Worm (Caenorhabditis elegans) whole organism, L1 larva: ENCODE results near the gene F25D1.3.
A peak's percentile ranks its signal among the peaks of the same experiment; 100 is the strongest.

Experiments used
- C34B4.2 ChIP-seq: sonication (generic microtip); optimal IDR thresholded peaks from 2 replicates; lab custom pipeline; 2017; ENCODE audit warnings: mild to moderate bottlenecking, missing genetic modification characterization, missing compliant biosample characterization
- F16B12.6 ChIP-seq: fragments of 150-350 bp; optimal IDR thresholded peaks from 2 replicates; lab custom pipeline; 2014; ENCODE audit warnings: missing biosample characterization, missing genetic modification characterization
- Y116A8C.19 ChIP-seq: sonication (generic microtip); optimal IDR thresholded peaks from 2 replicates; lab custom pipeline; 2016; ENCODE audit warnings: missing compliant biosample characterization, missing genetic modification characterization, borderline replicate concordance
- aly-2 ChIP-seq: fragments of 150-350 bp; optimal IDR thresholded peaks from 2 replicates; lab custom pipeline; 2014; ENCODE audit warnings: missing biosample characterization, missing genetic modification characterization
- ama-1 ChIP-seq: fragments of 150-350 bp; optimal IDR thresholded peaks from 2 replicates; lab custom pipeline; 2014
- ceh-8 ChIP-seq: fragments of 200-800 bp; sonication (Bioruptor generic); optimal IDR thresholded peaks from 2 replicates; lab custom pipeline; 2018; ENCODE audit warnings: mild to moderate bottlenecking, missing genetic modification characterization, moderate library complexity, missing compliant biosample characterization
- ceh-88 ChIP-seq: fragments of 200-800 bp; sonication (Bioruptor generic); IDR thresholded peaks from 2 replicates; pipeline ENCODE4 v1.3.6; 2022; ENCODE audit warnings: missing genetic modification characterization, missing compliant biosample characterization
- ceh-90 ChIP-seq: sonication (generic microtip); optimal IDR thresholded peaks from 2 replicates; lab custom pipeline; 2016; ENCODE audit warnings: missing genetic modification characterization, missing compliant biosample characterization
- ces-1 ChIP-seq: fragments of 150-350 bp; optimal IDR thresholded peaks from 2 replicates; lab custom pipeline; 2014; ENCODE audit warnings: missing biosample characterization, missing genetic modification reagents, missing genetic modification characterization
- dpl-1 ChIP-seq, 3 experiments: fragments of 150-350 bp in 2 of 3; sonication (generic microtip) in 1 of 3; optimal IDR thresholded peaks; 2 replicates each; lab custom pipeline; 2014 to 2017; ENCODE audit warnings: missing biosample characterization in 3 of 3, missing genetic modification characterization in 3 of 3, missing genetic modification reagents in 3 of 3
- efl-3 ChIP-seq: fragments of 200-800 bp; sonication (Bioruptor generic); optimal IDR thresholded peaks from 2 replicates; lab custom pipeline; 2018; ENCODE audit warnings: mild to moderate bottlenecking, missing genetic modification characterization, missing compliant biosample characterization
- egl-13 ChIP-seq: sonication (generic microtip); optimal IDR thresholded peaks from 2 replicates; lab custom pipeline; 2016; ENCODE audit warnings: missing genotype, missing genetic modification reagents, missing genetic modification characterization, missing compliant biosample characterization
- elt-2 ChIP-seq: sonication (generic microtip); optimal IDR thresholded peaks from 2 replicates; lab custom pipeline; 2016; ENCODE audit warnings: missing genetic modification characterization, mild to moderate bottlenecking, inconsistent platforms, missing compliant biosample characterization, missing genetic modification reagents
- ets-5 ChIP-seq: fragments of 200-800 bp; sonication (Bioruptor generic); IDR thresholded peaks from 2 replicates; pipeline ENCODE4 v1.3.6; 2022; ENCODE audit warnings: missing genetic modification characterization, missing compliant biosample characterization
- fkh-4 ChIP-seq: sonication (generic microtip); optimal IDR thresholded peaks from 2 replicates; lab custom pipeline; 2016; ENCODE audit warnings: missing compliant biosample characterization, missing genetic modification characterization, borderline replicate concordance
- fkh-8 ChIP-seq: sonication (generic microtip); optimal IDR thresholded peaks from 2 replicates; lab custom pipeline; 2016; ENCODE audit warnings: mild to moderate bottlenecking, missing genetic modification characterization, missing compliant biosample characterization
- grh-1 ChIP-seq: fragments of 200-800 bp; sonication (Bioruptor generic); IDR thresholded peaks from 2 replicates; pipeline ENCODE4 v1.3.6; 2022; ENCODE audit warnings: missing genetic modification reagents, missing genetic modification characterization, missing compliant biosample characterization
- hlh-17 ChIP-seq: fragments of 200-800 bp; sonication (Bioruptor generic); optimal IDR thresholded peaks from 2 replicates; lab custom pipeline; 2018; ENCODE audit warnings: missing genetic modification characterization, mild to moderate bottlenecking, missing compliant biosample characterization, moderate library complexity, borderline replicate concordance
- hlh-4 ChIP-seq: sonication (generic microtip); optimal IDR thresholded peaks from 2 replicates; lab custom pipeline; 2016; ENCODE audit warnings: mild to moderate bottlenecking, missing genetic modification characterization, missing compliant biosample characterization
- hpl-2 ChIP-seq: fragments of 150-350 bp; optimal IDR thresholded peaks from 2 replicates; lab custom pipeline; 2014; ENCODE audit warnings: missing biosample characterization, missing genetic modification reagents, missing genetic modification characterization
- isw-1 ChIP-seq: fragments of 200-800 bp; sonication (Bioruptor generic); IDR thresholded peaks from 2 replicates; pipeline ENCODE4 v1.3.6; 2022; ENCODE audit warnings: missing genetic modification characterization, missing compliant biosample characterization
- jun-1 ChIP-seq: fragments of 150-350 bp; optimal IDR thresholded peaks from 2 replicates; lab custom pipeline; 2014; ENCODE audit warnings: missing biosample characterization, missing genetic modification reagents, missing genetic modification characterization
- lin-14 ChIP-seq: fragments of 200-800 bp; sonication (Bioruptor generic); optimal IDR thresholded peaks from 2 replicates; lab custom pipeline; 2018; ENCODE audit warnings: mild to moderate bottlenecking, missing genetic modification characterization, moderate library complexity, missing compliant biosample characterization
- lin-15B ChIP-seq: fragments of 150-350 bp; sonication (generic microtip); optimal IDR thresholded peaks from 3 replicates; lab custom pipeline; 2014; ENCODE audit warnings: missing biosample characterization, missing genetic modification characterization
- lin-35 ChIP-seq, 2 experiments: fragments of 150-350 bp; optimal IDR thresholded peaks; 2 replicates each; lab custom pipeline; 2014; ENCODE audit warnings: missing biosample characterization in 2 of 2, missing genetic modification characterization in 2 of 2, missing genetic modification reagents in 2 of 2
- lir-3 ChIP-seq: sonication (generic microtip); optimal IDR thresholded peaks from 2 replicates; lab custom pipeline; 2016; ENCODE audit warnings: mild to moderate bottlenecking, missing genetic modification characterization, moderate library complexity, missing compliant biosample characterization; ENCODE audit not compliant: poor library complexity
- lsy-2 ChIP-seq, 2 experiments: fragments of 150-350 bp; optimal IDR thresholded peaks; 2 replicates each; lab custom pipeline; 2014; ENCODE audit warnings: missing biosample characterization in 2 of 2, missing genetic modification characterization in 2 of 2
- mab-9 ChIP-seq: fragments of 200-800 bp; sonication (Bioruptor generic); IDR thresholded peaks from 2 replicates; pipeline ENCODE4 v1.3.6; 2022; ENCODE audit warnings: missing genetic modification reagents, missing genetic modification characterization, missing compliant biosample characterization
- mdl-1 ChIP-seq, 2 experiments: fragments of 150-350 bp; optimal IDR thresholded peaks; 2 replicates each; lab custom pipeline; 2014 to 2017; ENCODE audit warnings: missing biosample characterization in 2 of 2, missing genetic modification characterization in 2 of 2, inconsistent platforms in 1 of 2
- mef-2 ChIP-seq: fragments of 150-350 bp; optimal IDR thresholded peaks from 2 replicates; lab custom pipeline; 2014; ENCODE audit warnings: missing biosample characterization, missing genetic modification characterization
- mep-1 ChIP-seq: fragments of 150-350 bp; optimal IDR thresholded peaks from 2 replicates; lab custom pipeline; 2014; ENCODE audit warnings: missing biosample characterization, missing genetic modification characterization
- nhr-20 ChIP-seq: sonication (generic microtip); optimal IDR thresholded peaks from 2 replicates; lab custom pipeline; 2016; ENCODE audit warnings: mild to moderate bottlenecking, missing genetic modification characterization, missing compliant biosample characterization
- nhr-28 ChIP-seq: fragments of 150-350 bp; optimal IDR thresholded peaks from 2 replicates; lab custom pipeline; 2014; ENCODE audit warnings: missing biosample characterization, missing genetic modification characterization
- nhr-76 ChIP-seq: sonication (generic microtip); optimal IDR thresholded peaks from 2 replicates; lab custom pipeline; 2017; ENCODE audit warnings: missing biosample characterization, missing genetic modification characterization
- nhr-77 ChIP-seq: fragments of 150-350 bp; optimal IDR thresholded peaks from 2 replicates; lab custom pipeline; 2014; ENCODE audit warnings: missing biosample characterization, missing genetic modification characterization
- nhr-85 ChIP-seq: sonication (generic microtip); peaks from one replicate; lab custom pipeline; 2016; ENCODE audit warnings: missing genetic modification characterization, inconsistent platforms, missing compliant biosample characterization
- nhr-90 ChIP-seq: sonication (generic microtip); optimal IDR thresholded peaks from 2 replicates; lab custom pipeline; 2016; ENCODE audit warnings: mild to moderate bottlenecking, missing genetic modification characterization, missing compliant biosample characterization; ENCODE audit not compliant: poor library complexity
- skn-1 ChIP-seq: fragments of 150-350 bp; optimal IDR thresholded peaks from 2 replicates; lab custom pipeline; 2014; ENCODE audit warnings: missing biosample characterization, missing genetic modification characterization
- snpc-4 ChIP-seq: fragments of 150-350 bp; optimal IDR thresholded peaks from 2 replicates; lab custom pipeline; 2014; ENCODE audit warnings: missing biosample characterization, missing genetic modification characterization
- snu-23 ChIP-seq: sonication (generic microtip); optimal IDR thresholded peaks from 2 replicates; lab custom pipeline; 2016; ENCODE audit warnings: missing genetic modification characterization, missing compliant biosample characterization
- sptf-1 ChIP-seq: fragments of 150-350 bp; optimal IDR thresholded peaks from 2 replicates; lab custom pipeline; 2014; ENCODE audit warnings: missing biosample characterization, missing genetic modification characterization
- unc-130 ChIP-seq: fragments of 150-350 bp; optimal IDR thresholded peaks from 2 replicates; lab custom pipeline; 2017; ENCODE audit warnings: missing biosample characterization, missing genetic modification characterization, inconsistent platforms
- unc-30 ChIP-seq: sonication (generic microtip); optimal IDR thresholded peaks from 2 replicates; lab custom pipeline; 2017; ENCODE audit warnings: missing biosample characterization, missing genetic modification characterization
- unc-62 ChIP-seq: fragments of 150-350 bp; optimal IDR thresholded peaks from 2 replicates; lab custom pipeline; 2014; ENCODE audit warnings: missing biosample characterization, missing genetic modification reagents, missing genetic modification characterization
- unc-98 ChIP-seq: fragments of 200-800 bp; sonication (Bioruptor generic); IDR thresholded peaks from 2 replicates; pipeline ENCODE4 v1.3.6; 2022; ENCODE audit warnings: missing genetic modification characterization, missing compliant biosample characterization
- zip-4 ChIP-seq: fragments of 200-800 bp; sonication (Bioruptor generic); optimal IDR thresholded peaks from 2 replicates; lab custom pipeline; 2018; ENCODE audit warnings: mild to moderate bottlenecking, missing genetic modification characterization, moderate library complexity, missing compliant biosample characterization
- ztf-11 ChIP-seq, 2 experiments: sonication (generic microtip); optimal IDR thresholded peaks; 2 replicates each; lab custom pipeline; 2016 to 2017; ENCODE audit warnings: missing genetic modification characterization in 2 of 2, missing biosample characterization in 1 of 2, missing compliant biosample characterization in 1 of 2
- ztf-4 ChIP-seq: fragments of 150-350 bp; optimal IDR thresholded peaks from 2 replicates; lab custom pipeline; 2014; ENCODE audit warnings: missing biosample characterization, missing genetic modification characterization

Gene F25D1.3

ce11 chrV:10536095-10536691 is 7.7 kb downstream of the F25D1.3 start, which contains the start of gene ppm-1.A (continued):
- TF ChIP-seq lir-3 (tag; lab: Kevin White, UChicago): peak; percentile 10
- no peak for TF ChIP-seq ceh-88 (GFP tag; lab: Robert Waterston, UW)
- TF ChIP-seq mab-9 (GFP tag; lab: Robert Waterston, UW): no peak
- TF ChIP-seq nhr-28 (tag; lab: Kevin White, UChicago): no peak
- no peak for TF ChIP-seq hlh-4 (tag; lab: Kevin White, UChicago)
- TF ChIP-seq unc-98 (GFP tag; lab: Robert Waterston, UW): no peak
- no peak for TF ChIP-seq F16B12.6 (tag; lab: Kevin White, UChicago)
- peak in 1 of 2 experiments; percentile 22 for TF ChIP-seq mdl-1 (tag; optimal IDR thresholded peaks at IDR 0.05; lab: Kevin White, UChicago)
- TF ChIP-seq nhr-20 (tag; lab: Kevin White, UChicago): peak; percentile 70
- TF ChIP-seq elt-2 (tag; lab: Kevin White, UChicago): no peak
- TF ChIP-seq unc-62 (GFP tag; lab: Kevin White, UChicago): no peak

ce11 chrV:10536808-10537207 is 8.3 kb downstream of the F25D1.3 start:
- peak; percentile 97 for TF ChIP-seq nhr-85
- no peak for TF ChIP-seq nhr-76 (tag; lab: Kevin White, UChicago)
- TF ChIP-seq egl-13 (tag; lab: Kevin White, UChicago): peak; percentile 78
- peak; percentile 84 for TF ChIP-seq ama-1 (lab: Kevin White, UChicago)
- TF ChIP-seq jun-1 (tag; lab: Kevin White, UChicago): peak; percentile 83
- TF ChIP-seq sptf-1 (tag; lab: Kevin White, UChicago): no peak
- TF ChIP-seq aly-2 (tag; lab: Kevin White, UChicago): peak; percentile 89
- no peak for TF ChIP-seq hpl-2 (GFP tag; lab: Kevin White, UChicago)
- TF ChIP-seq dpl-1 (GFP tag; optimal IDR thresholded peaks at IDR 0.05; lab: Kevin White, UChicago): peak; percentile 96 to 97 (median 97)
- TF ChIP-seq unc-30: no peak
- TF ChIP-seq elt-2 (tag; lab: Kevin White, UChicago): peak; percentile 62
- peak; percentile 71 for TF ChIP-seq fkh-4
- peak; percentile 93 to 95 for TF ChIP-seq lsy-2 (tag; optimal IDR thresholded peaks at IDR 0.05; lab: Kevin White, UChicago)
- no peak for TF ChIP-seq nhr-28 (tag; lab: Kevin White, UChicago)
- peak; percentile 95 for TF ChIP-seq nhr-20 (tag; lab: Kevin White, UChicago)
- TF ChIP-seq mep-1 (tag; lab: Kevin White, UChicago): peak; percentile 99
- peak; percentile 97 to 98 for TF ChIP-seq lin-35 (GFP tag; optimal IDR thresholded peaks at IDR 0.05; lab: Kevin White, UChicago)
- TF ChIP-seq ces-1 (GFP tag; lab: Kevin White, UChicago): peak; percentile 43
- peak; percentile 83 for TF ChIP-seq mab-9 (GFP tag; lab: Robert Waterston, UW)
- no peak for TF ChIP-seq Y116A8C.19
- peak; percentile 88 for TF ChIP-seq snpc-4
- peak; percentile 88 for TF ChIP-seq isw-1 (GFP tag; lab: Robert Waterston, UW)
- peak in 1 of 2 experiments; percentile 80 for TF ChIP-seq ztf-11 (tag; optimal IDR thresholded peaks at IDR 0.05; lab: Kevin White, UChicago)
- no peak for TF ChIP-seq efl-3 (GFP tag; lab: Kevin White, UChicago)
- TF ChIP-seq ets-5 (GFP tag; lab: Robert Waterston, UW): no peak
- peak; percentile 91 for TF ChIP-seq fkh-8 (tag; lab: Kevin White, UChicago)
- no peak for TF ChIP-seq C34B4.2 (tag; lab: Kevin White, UChicago)
- TF ChIP-seq ceh-8 (GFP tag; lab: Kevin White, UChicago): peak; percentile 82
- peak; percentile 85 for TF ChIP-seq skn-1 (tag; lab: Kevin White, UChicago)
- TF ChIP-seq ceh-90 (tag; lab: Kevin White, UChicago): peak; percentile 47
- peak; percentile 84 for TF ChIP-seq ceh-88 (GFP tag; lab: Robert Waterston, UW)
- peak; percentile 92 for TF ChIP-seq grh-1 (GFP tag; lab: Robert Waterston, UW)
- TF ChIP-seq ztf-4: peak; percentile 63
- TF ChIP-seq mef-2 (tag; lab: Kevin White, UChicago): peak; percentile 72
- peak; percentile 93 for TF ChIP-seq nhr-90 (tag; lab: Kevin White, UChicago)
- TF ChIP-seq lin-15B (tag; lab: Kevin White, UChicago): peak; percentile 79
- TF ChIP-seq hlh-17: no peak
- TF ChIP-seq zip-4: peak; percentile 74
- peak; percentile 90 for TF ChIP-seq nhr-77 (tag; lab: Kevin White, UChicago)
- TF ChIP-seq unc-130 (tag; lab: Kevin White, UChicago): peak; percentile 84
- no peak for TF ChIP-seq unc-62 (GFP tag; lab: Kevin White, UChicago)
- TF ChIP-seq hlh-4 (tag; lab: Kevin White, UChicago): no peak
- peak; percentile 99 for TF ChIP-seq lin-14 (GFP tag; lab: Kevin White, UChicago)
- peak; percentile 95 for TF ChIP-seq snu-23 (GFP tag; lab: Kevin White, UChicago)
